Worm (Caenorhabditis elegans): ENCODE data around the gene pitr-6.

Gene pitr-6

ce11 chrII:12473406-12473805 is 28.3 kb downstream of the pitr-6 start, which contains the start of gene srg-17:
Gene srg-17, plus strand, starts transcription at chrII:12473706.
- TF ChIP-seq skn-1 (tag; optimal IDR thresholded peaks at IDR 0.05) (no peak), ztf-4 (tag; optimal IDR thresholded peaks at IDR 0.05) (no peak), crh-2 (tag; optimal IDR thresholded peaks at IDR 0.05) (no peak), lin-13 (GFP tag; optimal IDR thresholded peaks at IDR 0.05) (no peak), lsy-2 (tag; optimal IDR thresholded peaks at IDR 0.05) (no peak), lin-39 (tag; optimal IDR thresholded peaks at IDR 0.05) (no peak), ZK546.5 (tag; optimal IDR thresholded peaks at IDR 0.05) (no peak), mab-5 (tag; optimal IDR thresholded peaks at IDR 0.05) (no peak), elt-3 (tag; optimal IDR thresholded peaks at IDR 0.05) (no peak)

ce11 chrII:12480811-12481210 is 35.7 kb downstream of the pitr-6 start, which contains the start of gene arrd-9:
Gene arrd-9, minus strand, starts transcription at chrII:12480911.
- TF ChIP-seq nhr-12 (tag; optimal IDR thresholded peaks at IDR 0.05) (no peak), egl-27 (tag; optimal IDR thresholded peaks at IDR 0.05) (no peak), peb-1 (tag; optimal IDR thresholded peaks at IDR 0.05) (no peak), nhr-10 (tag; optimal IDR thresholded peaks at IDR 0.05) (no peak), ztf-11 (tag; optimal IDR thresholded peaks at IDR 0.05) (no peak), fos-1 (tag; optimal IDR thresholded peaks at IDR 0.05) (no peak), lin-39 (tag; optimal IDR thresholded peaks at IDR 0.05) (no peak), nhr-21 (tag; optimal IDR thresholded peaks at IDR 0.05) (no peak), ceh-16 (tag; optimal IDR thresholded peaks at IDR 0.05) (no peak), lsy-2 (tag; optimal IDR thresholded peaks at IDR 0.05) (no peak), mbf-1 (tag; optimal IDR thresholded peaks at IDR 0.05) (no peak), sma-9 (GFP tag; optimal IDR thresholded peaks at IDR 0.05) (no peak), sma-9 (tag; optimal IDR thresholded peaks at IDR 0.05) (no peak), mdl-1 (tag; optimal IDR thresholded peaks at IDR 0.05) (no peak), C34F6.9 (tag; optimal IDR thresholded peaks at IDR 0.05) (no peak), elt-1 (tag; optimal IDR thresholded peaks at IDR 0.05) (no peak), mab-5 (tag; optimal IDR thresholded peaks at IDR 0.05) (no peak), nhr-6 (tag; optimal IDR thresholded peaks at IDR 0.05) (no peak), zag-1 (tag; optimal IDR thresholded peaks at IDR 0.05) (no peak), unc-55 (GFP tag; optimal IDR thresholded peaks at IDR 0.05) (no peak), sem-4 (tag; optimal IDR thresholded peaks at IDR 0.05) (no peak)

ce11 chrII:12481645-12482044 is 36.5 kb downstream of the pitr-6 start:
- TF ChIP-seq ama-1 (optimal IDR thresholded peaks at IDR 0.05) (no peak), nhr-11 (tag; optimal IDR thresholded peaks at IDR 0.05) (no peak), unc-39 (tag; optimal IDR thresholded peaks at IDR 0.05) (no peak), nhr-10 (tag; optimal IDR thresholded peaks at IDR 0.05) (no peak), gmeb-1 (tag; optimal IDR thresholded peaks at IDR 0.05) (no peak), nhr-12 (tag; optimal IDR thresholded peaks at IDR 0.05) (no peak), lin-39 (tag; optimal IDR thresholded peaks at IDR 0.05) (no peak), R02D3.7 (tag; optimal IDR thresholded peaks at IDR 0.05) (no peak), lsy-2 (tag; optimal IDR thresholded peaks at IDR 0.05) (no peak), aly-2 (tag; optimal IDR thresholded peaks at IDR 0.05) (no peak), ztf-1 (GFP tag; conservative IDR thresholded peaks at IDR 0.05) (no peak), mbf-1 (tag; optimal IDR thresholded peaks at IDR 0.05) (no peak), nhr-21 (tag; optimal IDR thresholded peaks at IDR 0.05) (no peak), unc-62 (GFP tag; optimal IDR thresholded peaks at IDR 0.05) (no peak)

ce11 chrII:12482622-12483021 is 37.5 kb downstream of the pitr-6 start, which contains the start of gene fbxb-102:
Gene fbxb-102, plus strand, starts transcription at chrII:12482922.
- TF ChIP-seq ama-1 (optimal IDR thresholded peaks at IDR 0.05) (no peak), F13H6.1 (tag; optimal IDR thresholded peaks at IDR 0.05) (no peak), aly-2 (tag; optimal IDR thresholded peaks at IDR 0.05) (no peak), nhr-129 (tag; optimal IDR thresholded peaks at IDR 0.05) (no peak), skn-1 (tag; optimal IDR thresholded peaks at IDR 0.05) (no peak), mbf-1 (tag; optimal IDR thresholded peaks at IDR 0.05) (no peak), lin-39 (tag; optimal IDR thresholded peaks at IDR 0.05) (no peak), Y55F3AM.14 (GFP tag; optimal IDR thresholded peaks at IDR 0.05) (no peak), zag-1 (tag; optimal IDR thresholded peaks at IDR 0.05) (no peak), C34F6.9 (tag; optimal IDR thresholded peaks at IDR 0.05) (no peak), mdl-1 (tag; optimal IDR thresholded peaks at IDR 0.05) (no peak), ztf-4 (tag; optimal IDR thresholded peaks at IDR 0.05) (no peak)

All from whole organism, L2 larva.